Worm (Caenorhabditis elegans) whole organism, midembryonic: ENCODE results near the gene C33B4.4.

Experiments
- flt-1 ChIP-seq: fragments of 200-800 bp; sonication (Bioruptor generic); IDR thresholded peaks from 2 replicates; pipeline ENCODE4 v1.3.6; 2022; ENCODE audit warnings: missing genetic modification characterization, missing compliant biosample characterization
- med-1 ChIP-seq: sonication (generic microtip); optimal IDR thresholded peaks from 2 replicates; lab custom pipeline; 2017; ENCODE audit warnings: missing genetic modification characterization, mild to moderate bottlenecking, missing compliant biosample characterization, antibody characterized with exemption, missing genetic modification reagents; ENCODE audit not compliant: insufficient read depth
- ref-1 ChIP-seq: fragments of 200-800 bp; sonication (Bioruptor generic); conservative IDR thresholded peaks from 2 replicates; pipeline ENCODE4 v1.3.6; 2022; ENCODE audit warnings: missing genetic modification reagents, missing genetic modification characterization, missing compliant biosample characterization
- ztf-29 ChIP-seq: fragments of 200-800 bp; sonication (Bioruptor generic); IDR thresholded peaks from 2 replicates; pipeline ENCODE4 v1.3.6; 2022; ENCODE audit warnings: missing genetic modification reagents, missing genetic modification characterization, missing compliant biosample characterization

- no peak for TF ChIP-seq flt-1 (GFP tag; lab: Robert Waterston, UW)
- TF ChIP-seq ztf-29 (GFP tag; lab: Robert Waterston, UW), result no peak
- TF ChIP-seq ref-1, result no peak
- TF ChIP-seq med-1, result no peak
Measured at ce11 chrII:11384099-11384498, 857 bp upstream of the C33B4.4 start.
